Fruit fly (Drosophila melanogaster): ENCODE measurements around the gene CG42654.

CG42654 gene

dm6 chr3L:19908201-19909127, 45.9 kb downstream of the CG42654 start (continued):
- peak in 1 of 2 experiments; percentile 91 for TF ChIP-seq insv (GFP tag; optimal IDR thresholded peaks at IDR 0.05)
- no peak for TF ChIP-seq Blimp-1 (GFP tag; optimal IDR thresholded peaks at IDR 0.05)
- TF ChIP-seq wdn (GFP tag; IDR thresholded peaks at IDR 0.05): no peak
- no peak for TF ChIP-seq esg (GFP tag; conservative IDR thresholded peaks at IDR 0.05)
- no peak for TF ChIP-seq knrl (GFP tag; IDR thresholded peaks at IDR 0.05; ENCODE audit: partially characterized antibody)
- TF ChIP-seq btn (GFP tag; optimal IDR thresholded peaks at IDR 0.05): no peak
- TF ChIP-seq NFAT (GFP tag; IDR thresholded peaks at IDR 0.05): no peak
- no peak for TF ChIP-seq CG15479 (GFP tag; optimal IDR thresholded peaks at IDR 0.05)
- no peak for TF ChIP-seq tx (GFP tag; optimal IDR thresholded peaks at IDR 0.05)
- no peak for TF ChIP-seq Side (GFP tag; optimal IDR thresholded peaks at IDR 0.05)
- TF ChIP-seq sd (tag; optimal IDR thresholded peaks at IDR 0.05): peak; percentile 91
- TF ChIP-seq CG8290 (GFP tag; optimal IDR thresholded peaks at IDR 0.05): no peak
- peak in 1 of 2 experiments; percentile 4 for TF ChIP-seq CG8290 (tag; optimal IDR thresholded peaks at IDR 0.05)
- TF ChIP-seq Abd-B (GFP tag; optimal IDR thresholded peaks at IDR 0.05): no peak
- no peak for TF ChIP-seq CG9215 (GFP tag; IDR thresholded peaks at IDR 0.05)
- TF ChIP-seq CG13123 (GFP tag; optimal IDR thresholded peaks at IDR 0.05): no peak
- no peak for TF ChIP-seq CG10959 (GFP tag; IDR thresholded peaks at IDR 0.05)
- no peak for TF ChIP-seq dmrt11E (tag; optimal IDR thresholded peaks at IDR 0.05)
- TF ChIP-seq phol (tag; optimal IDR thresholded peaks at IDR 0.05): no peak
- no peak for TF ChIP-seq CG5180 (GFP tag; optimal IDR thresholded peaks at IDR 0.05)
- no peak for TF ChIP-seq Sry-β (GFP tag; optimal IDR thresholded peaks at IDR 0.05)
- TF ChIP-seq Dek (tag; optimal IDR thresholded peaks at IDR 0.05): no peak
- TF ChIP-seq CG5953 (GFP tag; IDR thresholded peaks at IDR 0.05): no peak
- TF ChIP-seq CG30020 (tag; optimal IDR thresholded peaks at IDR 0.05): no peak
- no peak for TF ChIP-seq Sin3A (optimal IDR thresholded peaks at IDR 0.05)
- no peak for TF ChIP-seq sim (GFP tag; IDR thresholded peaks at IDR 0.05)
- TF ChIP-seq CG17568 (GFP tag; optimal IDR thresholded peaks at IDR 0.05): no peak
- TF ChIP-seq Fer2 (tag; optimal IDR thresholded peaks at IDR 0.05): no peak
- peak; percentile 55 for TF ChIP-seq pros (GFP tag; optimal IDR thresholded peaks at IDR 0.05)
- TF ChIP-seq Hr78 (GFP tag; optimal IDR thresholded peaks at IDR 0.05): no peak
- TF ChIP-seq CG9727 (GFP tag; optimal IDR thresholded peaks at IDR 0.05): no peak
- TF ChIP-seq C15 (GFP tag; IDR thresholded peaks at IDR 0.05): no peak
- TF ChIP-seq hbn (GFP tag; IDR thresholded peaks at IDR 0.05; ENCODE audit: partially characterized antibody): no peak
- TF ChIP-seq Fer1 (GFP tag; optimal IDR thresholded peaks at IDR 0.05): peak; percentile 21
- TF ChIP-seq MBD-R2 (GFP tag; IDR thresholded peaks at IDR 0.05): no peak
- no peak for TF ChIP-seq tll (GFP tag; optimal IDR thresholded peaks at IDR 0.05)
- no peak for TF ChIP-seq CG15696 (tag; optimal IDR thresholded peaks at IDR 0.05)
- no peak for TF ChIP-seq CG17802 (tag; optimal IDR thresholded peaks at IDR 0.05)
- no peak for TF ChIP-seq Med (GFP tag)
- no peak for TF ChIP-seq CG3838 (GFP tag; optimal IDR thresholded peaks at IDR 0.05)
- no peak for TF ChIP-seq CG12071 (GFP tag; optimal IDR thresholded peaks at IDR 0.05)
- TF ChIP-seq CG8359 (GFP tag; optimal IDR thresholded peaks at IDR 0.05; ENCODE audit: borderline replicate concordance): no peak
- no peak for TF ChIP-seq jumu (GFP tag; optimal IDR thresholded peaks at IDR 0.05)
- TF ChIP-seq CG2875 (GFP tag; optimal IDR thresholded peaks at IDR 0.05): no peak
- no peak for TF ChIP-seq run (tag; optimal IDR thresholded peaks at IDR 0.05)
- TF ChIP-seq CG2678 (tag; optimal IDR thresholded peaks at IDR 0.05): no peak
- TF ChIP-seq gsb-n (tag; optimal IDR thresholded peaks at IDR 0.05): no peak
- no peak for TF ChIP-seq CG10462 (GFP tag; optimal IDR thresholded peaks at IDR 0.05)

Data from whole organism, embryonic.